Worm (Caenorhabditis elegans) whole organism, early embryonic: ENCODE data around the gene F40F8.12.

ENCODE experiments used
- B0310.2 ChIP-seq: sonication (generic microtip); optimal IDR thresholded peaks from 2 replicates; lab custom pipeline; 2016; ENCODE audit warnings: mild to moderate bottlenecking, missing genetic modification characterization, missing compliant biosample characterization
- F13C5.2 ChIP-seq: sonication (generic microtip); optimal IDR thresholded peaks from 2 replicates; lab custom pipeline; 2017; ENCODE audit warnings: mild to moderate bottlenecking, missing genetic modification characterization, inconsistent platforms, missing compliant biosample characterization
- aly-1 ChIP-seq: sonication (generic microtip); optimal IDR thresholded peaks from 2 replicates; lab custom pipeline; 2016; ENCODE audit warnings: missing genetic modification characterization, missing compliant biosample characterization
- ama-1 ChIP-seq: fragments of 150-350 bp; optimal IDR thresholded peaks from 2 replicates; lab custom pipeline; 2014
- ceh-13 ChIP-seq: fragments of 200-800 bp; sonication (Bioruptor generic); optimal IDR thresholded peaks from 2 replicates; lab custom pipeline; 2018; ENCODE audit warnings: mild to moderate bottlenecking, missing genetic modification characterization, missing compliant biosample characterization
- ceh-36 ChIP-seq: sonication (generic microtip); optimal IDR thresholded peaks from 2 replicates; lab custom pipeline; 2016; ENCODE audit warnings: missing genetic modification characterization, inconsistent platforms, missing compliant biosample characterization
- ets-7 ChIP-seq: sonication (generic microtip); optimal IDR thresholded peaks from 2 replicates; lab custom pipeline; 2016; ENCODE audit warnings: missing genotype, missing genetic modification characterization, missing compliant biosample characterization
- flt-1 ChIP-seq: fragments of 200-800 bp; sonication (Bioruptor generic); IDR thresholded peaks from 2 replicates; pipeline ENCODE4 v1.3.6; 2022; ENCODE audit warnings: missing genetic modification characterization, missing compliant biosample characterization
- hmbx-1 ChIP-seq: sonication (generic microtip); optimal IDR thresholded peaks from 2 replicates; lab custom pipeline; 2016; ENCODE audit warnings: mild to moderate bottlenecking, missing genetic modification characterization, missing compliant biosample characterization
- hnd-1 ChIP-seq: sonication (generic microtip); optimal IDR thresholded peaks from 2 replicates; lab custom pipeline; 2016; ENCODE audit warnings: missing genetic modification characterization, missing compliant biosample characterization
- pes-1 ChIP-seq: fragments of 200-800 bp; sonication (Bioruptor generic); IDR thresholded peaks from 2 replicates; pipeline ENCODE4 v1.3.6; 2022; ENCODE audit warnings: missing genetic modification reagents, missing genetic modification characterization, missing compliant biosample characterization
- scrt-1 ChIP-seq: fragments of 200-800 bp; sonication (Bioruptor generic); IDR thresholded peaks from 2 replicates; pipeline ENCODE4 v1.3.6; 2022; ENCODE audit warnings: missing genetic modification characterization, missing compliant biosample characterization
- tbx-11 ChIP-seq: fragments of 200-800 bp; sonication (Bioruptor generic); IDR thresholded peaks from 2 replicates; pipeline ENCODE4 v1.3.6; 2022; ENCODE audit warnings: missing genetic modification characterization, missing compliant biosample characterization
- tbx-37 ChIP-seq: fragments of 200-800 bp; sonication (Bioruptor generic); conservative IDR thresholded peaks from 2 replicates; pipeline ENCODE4 v1.3.6; 2022; ENCODE audit warnings: missing genetic modification reagents, missing genetic modification characterization, missing compliant biosample characterization

ce11 chrII:11103657-11104056 is 26.0 kb upstream of the F40F8.12 start, which contains the start of gene C09H10.5:
- TF ChIP-seq ama-1 (no peak), hmbx-1 (tag; lab: Kevin White, UChicago) (no peak), B0310.2 (tag; lab: Kevin White, UChicago) (no peak), tbx-37 (GFP tag; lab: Robert Waterston, UW) (no peak), aly-1 (tag; lab: Kevin White, UChicago) (no peak), flt-1 (GFP tag; lab: Robert Waterston, UW) (no peak), hnd-1 (no peak), scrt-1 (GFP tag; lab: Robert Waterston, UW) (no peak), pes-1 (GFP tag; lab: Robert Waterston, UW) (no peak), ceh-36 (no peak), ets-7 (tag; lab: Kevin White, UChicago) (no peak), F13C5.2 (tag; lab: Kevin White, UChicago) (no peak), tbx-11 (GFP tag; lab: Robert Waterston, UW) (no peak), ceh-13 (GFP tag; lab: Kevin White, UChicago) (no peak)
